Fruit fly (Drosophila melanogaster): Measurements from ENCODE around the gene drongo.

DNA sequence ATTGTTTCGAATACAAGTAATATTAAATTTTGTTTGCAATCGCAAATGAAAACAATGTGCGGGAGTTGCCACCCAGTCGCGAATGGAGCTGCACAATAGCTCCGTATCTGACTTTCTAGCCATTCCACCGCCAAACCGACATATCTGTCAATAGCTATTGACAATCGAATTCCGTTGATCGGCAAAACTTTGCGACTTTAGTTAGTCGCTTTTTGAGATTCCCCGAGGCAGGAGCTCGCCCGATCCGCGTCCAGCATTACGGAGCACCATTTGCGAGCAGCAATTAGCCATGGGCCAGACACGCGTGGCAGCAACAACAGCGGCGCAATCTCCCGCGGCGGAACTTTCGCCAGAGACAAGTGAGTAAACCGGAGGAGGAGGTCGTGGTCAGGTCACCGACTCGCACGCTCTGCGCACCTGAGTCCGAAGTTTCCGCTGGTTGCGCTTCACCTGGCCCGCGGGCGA lies 1.8 kb upstream of the drongo start, which contains the start of the genes CG4291 and kraken:
- TF ChIP-seq h (optimal IDR thresholded peaks at IDR 0.05), result peak; percentile 56
- no peak for TF ChIP-seq psq (optimal IDR thresholded peaks at IDR 0.05)
- TF ChIP-seq Myc (optimal IDR thresholded peaks at IDR 0.05), result no peak
- no peak for TF ChIP-seq Sin3A (optimal IDR thresholded peaks at IDR 0.05)
- no peak for TF ChIP-seq ttk (optimal IDR thresholded peaks at IDR 0.05)
